Fruit fly (Drosophila melanogaster) whole organism, pupa: ENCODE measurements around the gene pod1.

ENCODE experiments used
- CG10348 ChIP-seq: fragments of 200-800 bp; sonication (Bioruptor generic); IDR thresholded peaks from 2 replicates; pipeline ENCODE4 v1.3.6; 2022; ENCODE audit warnings: missing biosample characterization, missing genetic modification characterization
- CG12605 ChIP-seq: fragments of 200-800 bp; sonication (Bioruptor generic); IDR thresholded peaks from 2 replicates; pipeline ENCODE4 v1.3.6; 2022; ENCODE audit warnings: missing biosample characterization, missing genetic modification characterization
- CG13204 ChIP-seq: fragments of 200-800 bp; sonication (Bioruptor generic); optimal IDR thresholded peaks from 2 replicates; lab custom pipeline; 2018; ENCODE audit warnings: missing biosample characterization, mild to moderate bottlenecking, missing genetic modification characterization, moderate library complexity
- CG15710 ChIP-seq: fragments of 200-800 bp; sonication (Bioruptor generic); optimal IDR thresholded peaks from 2 replicates; lab custom pipeline; 2018; ENCODE audit warnings: missing biosample characterization, mild to moderate bottlenecking, missing genetic modification characterization, moderate library complexity
- CG4496 ChIP-seq: fragments of 200-800 bp; sonication (Bioruptor generic); IDR thresholded peaks from 3 replicates; pipeline ENCODE4 v1.3.6; 2022; ENCODE audit warnings: missing biosample characterization, missing genetic modification characterization
- CG8159 ChIP-seq: fragments of 200-800 bp; sonication (Bioruptor generic); optimal IDR thresholded peaks from 3 replicates; lab custom pipeline; 2018; ENCODE audit warnings: missing biosample characterization, mild to moderate bottlenecking, missing genetic modification characterization, moderate library complexity
- CG8301 ChIP-seq: fragments of 200-800 bp; sonication (Bioruptor generic); optimal IDR thresholded peaks from 2 replicates; lab custom pipeline; 2018; ENCODE audit warnings: missing biosample characterization, mild to moderate bottlenecking, missing genetic modification characterization
- D1 ChIP-seq: fragments of 200-800 bp; sonication (Bioruptor generic); optimal IDR thresholded peaks from 2 replicates; lab custom pipeline; 2018; ENCODE audit warnings: missing biosample characterization, mild to moderate bottlenecking, missing genetic modification characterization, moderate library complexity
- EcR ChIP-seq: fragments of 200-800 bp; sonication (Bioruptor generic); optimal IDR thresholded peaks from 3 replicates; lab custom pipeline; 2019; ENCODE audit warnings: missing biosample characterization, missing genetic modification characterization, mild to moderate bottlenecking, moderate library complexity, missing genetic modification reagents
- Snoo ChIP-seq: fragments of 200-800 bp; sonication (Bioruptor generic); optimal IDR thresholded peaks from 3 replicates; lab custom pipeline; 2017; ENCODE audit warnings: missing biosample characterization, mild to moderate bottlenecking, missing genetic modification characterization, inconsistent platforms

- TF ChIP-seq Snoo (tag; lab: Kevin White, UChicago) (no peak), CG10348 (GFP tag; lab: Robert Waterston, UW) (no peak), CG13204 (no peak), CG12605 (GFP tag; lab: Robert Waterston, UW) (no peak), CG15710 (tag; lab: Kevin White, UChicago) (no peak), CG8159 (tag; lab: Kevin White, UChicago) (no peak), EcR (GFP tag; lab: Kevin White, UChicago) (no peak), CG8301 (tag; lab: Kevin White, UChicago) (no peak), CG4496 (GFP tag; lab: Robert Waterston, UW) (0 out of 3 replicates have a peak, but pooled peaks have one; percentile 28), D1 (tag; lab: Kevin White, UChicago) (no peak)
These were observed 47.2 kb upstream of the pod1 start, which contains the start of gene sov for dm6 chrX:6756175-6756718.
